Worm (Caenorhabditis elegans): ENCODE measurements around the gene gpn-1.

gpn-1 gene

ce11 chrX:15647276-15647675 lies 34.2 kb upstream of the gpn-1 start, which contains the start of gene F59D12.5:
Gene F59D12.5, minus strand, starts transcription at chrX:15647369.
- TF ChIP-seq ceh-19 (GFP tag; optimal IDR thresholded peaks at IDR 0.05) (no peak), ref-2 (tag; optimal IDR thresholded peaks at IDR 0.05) (no peak), unc-42 (tag; optimal IDR thresholded peaks at IDR 0.05) (peak; percentile 6), K02D7.2 (tag; optimal IDR thresholded peaks at IDR 0.05) (no peak)

- no peak for TF ChIP-seq nhr-11 (tag; optimal IDR thresholded peaks at IDR 0.05)
- TF ChIP-seq K09A11.1 (tag; optimal IDR thresholded peaks at IDR 0.05; ENCODE audit: insufficient read depth), result no peak
- no peak for TF ChIP-seq ceh-6 (GFP tag; optimal IDR thresholded peaks at IDR 0.05)
- TF ChIP-seq ceh-31 (tag; optimal IDR thresholded peaks at IDR 0.05), result no peak
- TF ChIP-seq pha-2 (tag; optimal IDR thresholded peaks at IDR 0.05), result no peak
- TF ChIP-seq dmd-4 (tag; optimal IDR thresholded peaks at IDR 0.05; ENCODE audit: borderline replicate concordance), result no peak
- no peak for TF ChIP-seq ceh-22 (tag; optimal IDR thresholded peaks at IDR 0.05)
- TF ChIP-seq syd-9 (tag; optimal IDR thresholded peaks at IDR 0.05), result no peak
- TF ChIP-seq elt-2 (tag; optimal IDR thresholded peaks at IDR 0.05), result no peak
- TF ChIP-seq madf-2 (tag; optimal IDR thresholded peaks at IDR 0.05), result no peak
Measured at ce11 chrX:15650428-15650827, 31.1 kb upstream of the gpn-1 start.

- TF ChIP-seq hlh-15 (tag; optimal IDR thresholded peaks at IDR 0.05) (no peak), ceh-24 (tag; optimal IDR thresholded peaks at IDR 0.05) (no peak), npax-4 (tag; optimal IDR thresholded peaks at IDR 0.05) (no peak), fax-1 (tag; optimal IDR thresholded peaks at IDR 0.05) (no peak), madf-2 (tag; optimal IDR thresholded peaks at IDR 0.05) (no peak), pax-1 (tag; optimal IDR thresholded peaks at IDR 0.05) (no peak), hlh-6 (tag; optimal IDR thresholded peaks at IDR 0.05) (no peak), fkh-6 (tag; optimal IDR thresholded peaks at IDR 0.05) (no peak), ceh-18 (tag; optimal IDR thresholded peaks at IDR 0.05) (no peak), hlh-8 (tag; optimal IDR thresholded peaks at IDR 0.05) (no peak), pqm-1 (tag; optimal IDR thresholded peaks at IDR 0.05) (no peak), K02D7.2 (tag; optimal IDR thresholded peaks at IDR 0.05) (no peak), ttx-3 (tag; optimal IDR thresholded peaks at IDR 0.05) (no peak), pha-4 (tag; optimal IDR thresholded peaks at IDR 0.05) (no peak), ceh-22 (tag; optimal IDR thresholded peaks at IDR 0.05) (no peak)
Measured at ce11 chrX:15650919-15651420, 30.5 kb upstream of the gpn-1 start, which contains the start of gene F59D12.3. Gene F59D12.3, minus strand, starts transcription at chrX:15650969.

- TF ChIP-seq che-1 (tag; optimal IDR thresholded peaks at IDR 0.05), result no peak
- no peak for TF ChIP-seq elt-4 (tag; optimal IDR thresholded peaks at IDR 0.05)
- peak; percentile 11 for TF ChIP-seq ceh-14 (tag; optimal IDR thresholded peaks at IDR 0.05)
- peak; percentile 64 for TF ChIP-seq unc-42 (tag; optimal IDR thresholded peaks at IDR 0.05)
- TF ChIP-seq odd-2 (tag; optimal IDR thresholded peaks at IDR 0.05), result no peak
- TF ChIP-seq ceh-31 (tag; optimal IDR thresholded peaks at IDR 0.05), result peak; percentile 21
- no peak for TF ChIP-seq nhr-11 (tag; optimal IDR thresholded peaks at IDR 0.05)
- no peak for TF ChIP-seq ref-2 (tag; optimal IDR thresholded peaks at IDR 0.05)
- TF ChIP-seq hlh-15 (tag; optimal IDR thresholded peaks at IDR 0.05), result no peak
Measured at ce11 chrX:15653196-15653595, 28.3 kb upstream of the gpn-1 start.

- no peak for TF ChIP-seq elt-2 (tag; optimal IDR thresholded peaks at IDR 0.05)
- peak; percentile 68 for TF ChIP-seq sdc-2 (tag; optimal IDR thresholded peaks at IDR 0.05)
- no peak for TF ChIP-seq nfya-1 (tag; optimal IDR thresholded peaks at IDR 0.05)
- TF ChIP-seq hlh-30 (tag; optimal IDR thresholded peaks at IDR 0.05; ENCODE audit: insufficient read depth), result no peak
- TF ChIP-seq ceh-48 (tag; optimal IDR thresholded peaks at IDR 0.05), result no peak
Measured at ce11 chrX:15654969-15655368, 26.5 kb upstream of the gpn-1 start.
